Fruit fly (Drosophila melanogaster) whole organism, embryonic: ENCODE results near the gene CG43845.

ENCODE experiments used
- Aef1 ChIP-seq: fragments of 200-800 bp; sonication (Bioruptor generic); IDR thresholded peaks from 3 replicates; pipeline ENCODE4 v1.3.6; 2022; ENCODE audit warnings: missing biosample characterization, missing genetic modification characterization
- B-H1 ChIP-seq: fragments of 200-800 bp; sonication (Bioruptor generic); IDR thresholded peaks from 3 replicates; pipeline ENCODE4 v1.3.6; 2022; ENCODE audit warnings: missing biosample characterization, missing genetic modification characterization
- Bteb2 ChIP-seq: fragments of 200-800 bp; sonication (Bioruptor generic); optimal IDR thresholded peaks from 2 replicates; lab custom pipeline; 2016; ENCODE audit warnings: missing biosample characterization, missing genetic modification characterization
- CG10543 ChIP-seq: fragments of 200-800 bp; sonication (Bioruptor generic); optimal IDR thresholded peaks from 3 replicates; lab custom pipeline; 2017; ENCODE audit warnings: missing biosample characterization, mild to moderate bottlenecking, missing genetic modification characterization, moderate library complexity
- CG11723 ChIP-seq: fragments of 200-800 bp; sonication (Bioruptor generic); optimal IDR thresholded peaks from 2 replicates; lab custom pipeline; 2017; ENCODE audit warnings: missing biosample characterization, mild to moderate bottlenecking, missing genetic modification characterization
- CG12391 ChIP-seq: fragments of 200-800 bp; sonication (Bioruptor generic); optimal IDR thresholded peaks from 3 replicates; lab custom pipeline; 2018; ENCODE audit warnings: missing biosample characterization, mild to moderate bottlenecking, missing genetic modification characterization, moderate library complexity
- CG14014 ChIP-seq: fragments of 200-800 bp; sonication (Bioruptor generic); IDR thresholded peaks from 2 replicates; pipeline ENCODE4 v1.3.6; 2022; ENCODE audit warnings: missing biosample characterization, missing genetic modification characterization
- CG14667 ChIP-seq: fragments of 200-800 bp; sonication (Bioruptor generic); IDR thresholded peaks from 2 replicates; pipeline ENCODE4 v1.3.6; 2022; ENCODE audit warnings: missing biosample characterization, missing genetic modification characterization
- CG15073 ChIP-seq: fragments of 200-800 bp; sonication (Bioruptor generic); optimal IDR thresholded peaks from 2 replicates; lab custom pipeline; 2016; ENCODE audit warnings: missing biosample characterization, missing genetic modification characterization
- CG1529 ChIP-seq: fragments of 200-800 bp; sonication (Bioruptor generic); optimal IDR thresholded peaks from 3 replicates; lab custom pipeline; 2018; ENCODE audit warnings: missing biosample characterization, missing genetic modification characterization
- CG15601 ChIP-seq: fragments of 200-800 bp; sonication (Bioruptor generic); optimal IDR thresholded peaks from 3 replicates; lab custom pipeline; 2019; ENCODE audit warnings: missing biosample characterization, mild to moderate bottlenecking, missing genetic modification characterization, moderate library complexity
- CG16815 ChIP-seq: fragments of 200-800 bp; sonication (Bioruptor generic); optimal IDR thresholded peaks from 3 replicates; lab custom pipeline; 2017; ENCODE audit warnings: missing biosample characterization, mild to moderate bottlenecking, missing genetic modification characterization
- CG17361 ChIP-seq: fragments of 200-800 bp; sonication (Bioruptor generic); IDR thresholded peaks from 3 replicates; pipeline ENCODE4 v1.3.6; 2022; ENCODE audit warnings: missing biosample characterization, missing genetic modification characterization
- CG18262 ChIP-seq: fragments of 200-800 bp; optimal IDR thresholded peaks from 3 replicates; lab custom pipeline; 2019; ENCODE audit warnings: missing biosample characterization, mild to moderate bottlenecking, missing genetic modification characterization, moderate library complexity
- CG18619 ChIP-seq: fragments of 200-800 bp; sonication (Bioruptor generic); optimal IDR thresholded peaks from 3 replicates; lab custom pipeline; 2017; ENCODE audit warnings: missing biosample characterization, mild to moderate bottlenecking, missing genetic modification characterization
- CG18764 ChIP-seq: fragments of 200-800 bp; sonication (Bioruptor generic); optimal IDR thresholded peaks from 3 replicates; lab custom pipeline; 2016; ENCODE audit warnings: missing biosample characterization, missing genetic modification characterization
- CG32532 ChIP-seq: fragments of 200-800 bp; sonication (Bioruptor generic); IDR thresholded peaks from 2 replicates; pipeline ENCODE4 v1.3.6; 2022; ENCODE audit warnings: missing biosample characterization, missing genetic modification characterization
- CG3847 ChIP-seq: fragments of 200-800 bp; sonication (Bioruptor generic); IDR thresholded peaks from 2 replicates; pipeline ENCODE4 v1.3.6; 2022; ENCODE audit warnings: missing biosample characterization, missing genetic modification characterization
- CG3995 ChIP-seq: fragments of 200-800 bp; sonication (Bioruptor generic); optimal IDR thresholded peaks from 3 replicates; lab custom pipeline; 2016; ENCODE audit warnings: missing biosample characterization, missing genetic modification characterization
- CG42726 ChIP-seq: fragments of 200-800 bp; sonication (Bioruptor generic); IDR thresholded peaks from 2 replicates; pipeline ENCODE4 v1.3.6; 2022; ENCODE audit warnings: missing biosample characterization, missing genetic modification characterization; ENCODE audit not compliant: partially characterized antibody
- CG4730 ChIP-seq: fragments of 200-800 bp; sonication (Bioruptor generic); IDR thresholded peaks from 2 replicates; pipeline ENCODE4 v1.3.6; 2022; ENCODE audit warnings: missing biosample characterization, missing genetic modification characterization
- CG6254 ChIP-seq: fragments of 200-800 bp; sonication (Bioruptor generic); optimal IDR thresholded peaks from 3 replicates; lab custom pipeline; 2017; ENCODE audit warnings: mild to moderate bottlenecking, missing biosample characterization, missing genetic modification reagents, missing genetic modification characterization
- CG6813 ChIP-seq: fragments of 200-800 bp; sonication (Bioruptor generic); optimal IDR thresholded peaks from 2 replicates; lab custom pipeline; 2017; ENCODE audit warnings: missing biosample characterization, missing genetic modification characterization, mild to moderate bottlenecking, moderate library complexity, missing genetic modification reagents
- CG7372 ChIP-seq: fragments of 200-800 bp; sonication (Bioruptor generic); IDR thresholded peaks from 2 replicates; pipeline ENCODE4 v1.3.6; 2022; ENCODE audit warnings: missing biosample characterization, missing genetic modification characterization
- CG7786 ChIP-seq: fragments of 200-800 bp; sonication (Bioruptor generic); optimal IDR thresholded peaks from 2 replicates; lab custom pipeline; 2016; ENCODE audit warnings: missing biosample characterization, missing genetic modification characterization
- CG8290 ChIP-seq, 3 experiments: fragments of 200-800 bp; sonication (Bioruptor generic); optimal IDR thresholded peaks; 2 replicates each; lab custom pipeline; 2016 to 2019; ENCODE audit warnings: missing biosample characterization in 3 of 3, missing genetic modification characterization in 3 of 3, mild to moderate bottlenecking in 2 of 3, moderate library complexity in 1 of 3
- Dfd ChIP-seq, 2 experiments: fragments of >200 bp; optimal IDR thresholded peaks; 2 replicates each; lab custom pipeline; 2017; ENCODE audit warnings: missing biosample characterization in 2 of 2, missing genetic modification characterization in 2 of 2
- Dp ChIP-seq: fragments of 200-800 bp; sonication (Bioruptor generic); optimal IDR thresholded peaks from 2 replicates; lab custom pipeline; 2018; ENCODE audit warnings: missing biosample characterization, mild to moderate bottlenecking, missing genetic modification characterization, moderate library complexity
- Hand ChIP-seq: fragments of 200-800 bp; sonication (Bioruptor generic); optimal IDR thresholded peaks from 2 replicates; lab custom pipeline; 2017; ENCODE audit warnings: mild to moderate bottlenecking, missing biosample characterization, missing genetic modification reagents, missing genetic modification characterization
- Hey ChIP-seq: fragments of 200-800 bp; sonication (Bioruptor generic); optimal IDR thresholded peaks from 3 replicates; lab custom pipeline; 2018; ENCODE audit warnings: missing biosample characterization, mild to moderate bottlenecking, missing genetic modification characterization
- HmgZ ChIP-seq: fragments of 200-800 bp; sonication (Bioruptor generic); optimal IDR thresholded peaks from 2 replicates; lab custom pipeline; 2018; ENCODE audit warnings: missing biosample characterization, mild to moderate bottlenecking, missing genetic modification characterization
- Hmr ChIP-seq: fragments of 200-800 bp; sonication (Bioruptor generic); optimal IDR thresholded peaks from 3 replicates; lab custom pipeline; 2017; ENCODE audit warnings: mild to moderate bottlenecking, missing biosample characterization, missing genetic modification reagents, missing genetic modification characterization
- Med ChIP-seq: fragments of 200-800 bp; sonication (Bioruptor generic); peaks from one replicate; lab custom pipeline; 2016; ENCODE audit warnings: missing biosample characterization, missing genetic modification characterization, mild to moderate bottlenecking, inconsistent platforms, moderate library complexity
- NC2α ChIP-seq: fragments of 200-800 bp; sonication (Bioruptor generic); optimal IDR thresholded peaks from 2 replicates; lab custom pipeline; 2016; ENCODE audit warnings: missing biosample characterization, missing genetic modification characterization
- NC2β ChIP-seq: fragments of 200-800 bp; sonication (Bioruptor generic); optimal IDR thresholded peaks from 2 replicates; lab custom pipeline; 2016; ENCODE audit warnings: missing biosample characterization, missing genetic modification characterization
- NK7.1 ChIP-seq: fragments of 200-800 bp; sonication (Bioruptor generic); optimal IDR thresholded peaks from 3 replicates; lab custom pipeline; 2016; ENCODE audit warnings: missing biosample characterization, missing genetic modification characterization
- Opbp ChIP-seq: fragments of 200-800 bp; sonication (Bioruptor generic); IDR thresholded peaks from 3 replicates; pipeline ENCODE4 v1.3.6; 2022; ENCODE audit warnings: missing biosample characterization, missing genetic modification characterization; ENCODE audit not compliant: partially characterized antibody
- Rfx ChIP-seq: fragments of 200-800 bp; sonication (Bioruptor generic); IDR thresholded peaks from 2 replicates; pipeline ENCODE4 v1.3.6; 2022; ENCODE audit warnings: missing biosample characterization, missing genetic modification characterization
- Tbp ChIP-seq: fragments of >200 bp; optimal IDR thresholded peaks from 2 replicates; lab custom pipeline; 2018; ENCODE audit warnings: missing biosample characterization, missing genetic modification characterization
- YL-1 ChIP-seq: fragments of 200-800 bp; sonication (Bioruptor generic); optimal IDR thresholded peaks from 3 replicates; lab custom pipeline; 2017; ENCODE audit warnings: missing biosample characterization, mild to moderate bottlenecking, missing genetic modification characterization
- chm ChIP-seq: fragments of 200-800 bp; sonication (Bioruptor generic); IDR thresholded peaks from 2 replicates; pipeline ENCODE4 v1.3.6; 2022; ENCODE audit warnings: missing biosample characterization, missing genetic modification characterization
- ci ChIP-seq: fragments of 200-800 bp; sonication (Bioruptor generic); IDR thresholded peaks from 3 replicates; pipeline ENCODE4 v1.3.6; 2022; ENCODE audit warnings: missing biosample characterization, missing genetic modification characterization
- exex ChIP-seq: fragments of 200-800 bp; sonication (Bioruptor generic); optimal IDR thresholded peaks from 4 replicates; lab custom pipeline; 2018; ENCODE audit warnings: missing biosample characterization, mild to moderate bottlenecking, missing genetic modification characterization, moderate library complexity
- eyg ChIP-seq: fragments of 200-800 bp; sonication (Bioruptor generic); optimal IDR thresholded peaks from 3 replicates; lab custom pipeline; 2016; ENCODE audit warnings: missing biosample characterization, missing genetic modification characterization
- gsb-n ChIP-seq: fragments of 200-800 bp; sonication (Bioruptor generic); optimal IDR thresholded peaks from 3 replicates; lab custom pipeline; 2018; ENCODE audit warnings: missing biosample characterization, mild to moderate bottlenecking, missing genetic modification characterization
- h ChIP-seq: fragments of >200 bp; optimal IDR thresholded peaks from 2 replicates; lab custom pipeline; 2017
- hbn ChIP-seq: fragments of 200-800 bp; sonication (Bioruptor generic); IDR thresholded peaks from 2 replicates; pipeline ENCODE4 v1.3.6; 2022; ENCODE audit warnings: missing biosample characterization, missing genetic modification characterization; ENCODE audit not compliant: partially characterized antibody
- scrt ChIP-seq: fragments of 200-800 bp; sonication (Bioruptor generic); optimal IDR thresholded peaks from 2 replicates; lab custom pipeline; 2018; ENCODE audit warnings: missing biosample characterization, mild to moderate bottlenecking, missing genetic modification characterization, moderate library complexity
- sens ChIP-seq: fragments of 200-800 bp; sonication (Bioruptor generic); peaks from one replicate; lab custom pipeline; 2016; ENCODE audit warnings: missing biosample characterization, missing genetic modification characterization
- slbo ChIP-seq: fragments of 200-800 bp; sonication (Bioruptor generic); IDR thresholded peaks from 2 replicates; pipeline ENCODE4 v1.3.6; 2022; ENCODE audit warnings: missing biosample characterization, missing genetic modification characterization
- trem ChIP-seq: fragments of 200-800 bp; optimal IDR thresholded peaks from 3 replicates; lab custom pipeline; 2019; ENCODE audit warnings: missing biosample characterization, mild to moderate bottlenecking, missing genetic modification characterization, moderate library complexity

CG43845 gene

dm6 chr3R:5568590-5568989, 45.7 kb upstream of the CG43845 start, which contains the start of the genes CG2931 and Rheb (continued):
- peak; percentile 62 for TF ChIP-seq CG18764 (GFP tag; lab: Kevin White, UChicago)
- no peak for TF ChIP-seq h (lab: Kevin White, UChicago)
- peak; percentile 73 for TF ChIP-seq hbn (GFP tag; lab: Robert Waterston, UW)
- TF ChIP-seq CG17361 = peak; percentile 65; the same call in 1 of the 3 replicates
- TF ChIP-seq CG3847 (GFP tag; lab: Robert Waterston, UW) = peak; percentile 78
- TF ChIP-seq scrt = no peak
- 0 out of 2 replicates have a peak, but pooled peaks have one; percentile 12 for TF ChIP-seq chm (GFP tag; lab: Robert Waterston, UW)
- TF ChIP-seq B-H1 (GFP tag; lab: Robert Waterston, UW) = no peak; the same call in 2 of the 3 replicates
- TF ChIP-seq CG1529 = peak; percentile 4
- TF ChIP-seq Tbp = no peak
- TF ChIP-seq CG11723 (GFP tag; lab: Kevin White, UChicago) = peak; percentile 8
- peak; percentile 19 for TF ChIP-seq CG7786 (GFP tag; lab: Kevin White, UChicago)
- peak; percentile 92 for TF ChIP-seq Med (GFP tag; lab: Kevin White, UChicago)
- peak; percentile 31; the same call in 1 of the 2 replicates for TF ChIP-seq CG4730 (GFP tag; lab: Robert Waterston, UW)
- TF ChIP-seq CG8290 (GFP tag; optimal IDR thresholded peaks at IDR 0.05; lab: Kevin White, UChicago) = peak; percentile 64
- TF ChIP-seq CG8290 (tag; optimal IDR thresholded peaks at IDR 0.05; lab: Kevin White, UChicago) = no peak
- TF ChIP-seq NC2β (GFP tag; lab: Kevin White, UChicago) = peak; percentile 38
- TF ChIP-seq CG42726 (GFP tag; lab: Robert Waterston, UW) = peak; percentile 61; the same call in 1 of the 2 replicates
- peak; percentile 65; the same call in 2 of the 3 replicates for TF ChIP-seq Aef1
- TF ChIP-seq HmgZ (tag; lab: Kevin White, UChicago) = peak; percentile 72
- peak; percentile 35 for TF ChIP-seq CG16815 (GFP tag; lab: Kevin White, UChicago)
- no peak for TF ChIP-seq CG6254 (GFP tag; lab: Kevin White, UChicago)
- TF ChIP-seq Hey (tag; lab: Kevin White, UChicago) = no peak
- TF ChIP-seq trem (tag; lab: Kevin White, UChicago) = peak; percentile 89
- peak; percentile 93 for TF ChIP-seq sens (GFP tag; lab: Kevin White, UChicago)
- peak; percentile 12 for TF ChIP-seq CG18619
- TF ChIP-seq CG15073 (GFP tag; lab: Kevin White, UChicago) = no peak
- TF ChIP-seq exex (tag; lab: Kevin White, UChicago) = peak; percentile 19
- TF ChIP-seq CG18262 (tag; lab: Kevin White, UChicago) = peak; percentile 57
- no peak for TF ChIP-seq CG6813 (GFP tag; lab: Kevin White, UChicago)
- peak; percentile 56 for TF ChIP-seq CG14667 (GFP tag; lab: Robert Waterston, UW)
- TF ChIP-seq Dfd (GFP tag; optimal IDR thresholded peaks at IDR 0.05; lab: Kevin White, UChicago) = no peak
- TF ChIP-seq eyg (GFP tag; lab: Kevin White, UChicago) = no peak
- TF ChIP-seq NC2α (GFP tag; lab: Kevin White, UChicago) = no peak
- peak; percentile 87 for TF ChIP-seq YL-1 (GFP tag; lab: Kevin White, UChicago)
- TF ChIP-seq gsb-n (tag; lab: Kevin White, UChicago) = peak; percentile 29
- peak; percentile 44; the same call in 1 of the 3 replicates for TF ChIP-seq Opbp (GFP tag; lab: Robert Waterston, UW)
- no peak for TF ChIP-seq NK7.1 (GFP tag; lab: Kevin White, UChicago)
- TF ChIP-seq CG7372 = peak; percentile 24; the same call in 1 of the 2 replicates
- TF ChIP-seq CG14014 (GFP tag; lab: Robert Waterston, UW) = peak; percentile 63
- TF ChIP-seq Hand (GFP tag; lab: Kevin White, UChicago) = peak; percentile 13
- TF ChIP-seq Hmr = peak; percentile 69
- TF ChIP-seq ci = 0 out of 3 replicates have a peak, but pooled peaks have one; percentile 27
- TF ChIP-seq CG32532 = peak; percentile 71
- peak; percentile 71 for TF ChIP-seq CG15601 (tag; lab: Kevin White, UChicago)
- TF ChIP-seq slbo (GFP tag; lab: Robert Waterston, UW) = peak; percentile 81
- TF ChIP-seq CG10543 (GFP tag; lab: Kevin White, UChicago) = peak; percentile 49
- TF ChIP-seq Dp (GFP tag; lab: Kevin White, UChicago) = peak; percentile 35
- TF ChIP-seq CG12391 (tag; lab: Kevin White, UChicago) = peak; percentile 81
- peak; percentile 53 for TF ChIP-seq CG3995 (GFP tag; lab: Kevin White, UChicago)
- TF ChIP-seq Rfx (GFP tag; lab: Robert Waterston, UW) = peak; percentile 81
- peak; percentile 51 for TF ChIP-seq Bteb2
